Fruit fly (Drosophila melanogaster) whole organism, pupa: Measurements from ENCODE around the gene XNP.

Source experiments
- CG10348 ChIP-seq: fragments of 200-800 bp; sonication (Bioruptor generic); IDR thresholded peaks from 2 replicates; pipeline ENCODE4 v1.3.6; 2022; ENCODE audit warnings: missing biosample characterization, missing genetic modification characterization
- CG12605 ChIP-seq: fragments of 200-800 bp; sonication (Bioruptor generic); IDR thresholded peaks from 2 replicates; pipeline ENCODE4 v1.3.6; 2022; ENCODE audit warnings: missing biosample characterization, missing genetic modification characterization
- CG13204 ChIP-seq: fragments of 200-800 bp; sonication (Bioruptor generic); optimal IDR thresholded peaks from 2 replicates; lab custom pipeline; 2018; ENCODE audit warnings: missing biosample characterization, mild to moderate bottlenecking, missing genetic modification characterization, moderate library complexity
- CG14655 ChIP-seq: fragments of 200-800 bp; sonication (Bioruptor generic); optimal IDR thresholded peaks from 3 replicates; lab custom pipeline; 2017; ENCODE audit warnings: mild to moderate bottlenecking, missing biosample characterization, missing genetic modification reagents, missing genetic modification characterization
- CG15710 ChIP-seq: fragments of 200-800 bp; sonication (Bioruptor generic); optimal IDR thresholded peaks from 2 replicates; lab custom pipeline; 2018; ENCODE audit warnings: missing biosample characterization, mild to moderate bottlenecking, missing genetic modification characterization, moderate library complexity
- CG17806 ChIP-seq: fragments of 200-800 bp; sonication (Bioruptor generic); optimal IDR thresholded peaks from 2 replicates; lab custom pipeline; 2018; ENCODE audit warnings: missing biosample characterization, mild to moderate bottlenecking, missing genetic modification characterization, moderate library complexity
- CG32121 ChIP-seq: fragments of 200-800 bp; sonication (Bioruptor generic); IDR thresholded peaks from 2 replicates; pipeline ENCODE4 v1.3.6; 2022; ENCODE audit warnings: missing biosample characterization, missing genetic modification characterization
- CG34367 ChIP-seq: fragments of 200-800 bp; sonication (Bioruptor generic); optimal IDR thresholded peaks from 2 replicates; lab custom pipeline; 2018; ENCODE audit warnings: missing biosample characterization, mild to moderate bottlenecking, missing genetic modification characterization
- CG4496 ChIP-seq: fragments of 200-800 bp; sonication (Bioruptor generic); IDR thresholded peaks from 3 replicates; pipeline ENCODE4 v1.3.6; 2022; ENCODE audit warnings: missing biosample characterization, missing genetic modification characterization
- CG8159 ChIP-seq: fragments of 200-800 bp; sonication (Bioruptor generic); optimal IDR thresholded peaks from 3 replicates; lab custom pipeline; 2018; ENCODE audit warnings: missing biosample characterization, mild to moderate bottlenecking, missing genetic modification characterization, moderate library complexity
- CG8301 ChIP-seq: fragments of 200-800 bp; sonication (Bioruptor generic); optimal IDR thresholded peaks from 2 replicates; lab custom pipeline; 2018; ENCODE audit warnings: missing biosample characterization, mild to moderate bottlenecking, missing genetic modification characterization
- CG9948 ChIP-seq: fragments of 200-800 bp; sonication (Bioruptor generic); optimal IDR thresholded peaks from 2 replicates; lab custom pipeline; 2018; ENCODE audit warnings: missing biosample characterization, mild to moderate bottlenecking, missing genetic modification characterization, moderate library complexity
- D1 ChIP-seq: fragments of 200-800 bp; sonication (Bioruptor generic); optimal IDR thresholded peaks from 2 replicates; lab custom pipeline; 2018; ENCODE audit warnings: missing biosample characterization, mild to moderate bottlenecking, missing genetic modification characterization, moderate library complexity
- EcR ChIP-seq: fragments of 200-800 bp; sonication (Bioruptor generic); optimal IDR thresholded peaks from 3 replicates; lab custom pipeline; 2019; ENCODE audit warnings: missing biosample characterization, missing genetic modification characterization, mild to moderate bottlenecking, moderate library complexity, missing genetic modification reagents
- Pif1A ChIP-seq: fragments of 200-800 bp; sonication (Bioruptor generic); optimal IDR thresholded peaks from 3 replicates; lab custom pipeline; 2016; ENCODE audit warnings: missing biosample characterization, missing genetic modification characterization
- Pif1B ChIP-seq: fragments of 200-800 bp; sonication (Bioruptor generic); optimal IDR thresholded peaks from 3 replicates; lab custom pipeline; 2016; ENCODE audit warnings: missing biosample characterization, missing genetic modification characterization
- Snoo ChIP-seq: fragments of 200-800 bp; sonication (Bioruptor generic); optimal IDR thresholded peaks from 3 replicates; lab custom pipeline; 2017; ENCODE audit warnings: missing biosample characterization, mild to moderate bottlenecking, missing genetic modification characterization, inconsistent platforms
- fd96Ca ChIP-seq: fragments of 200-800 bp; sonication (Bioruptor generic); IDR thresholded peaks from 3 replicates; pipeline ENCODE4 v1.3.6; 2022; ENCODE audit warnings: missing biosample characterization, missing genetic modification characterization
- gl ChIP-seq: fragments of 200-800 bp; sonication (Bioruptor generic); optimal IDR thresholded peaks from 2 replicates; lab custom pipeline; 2018; ENCODE audit warnings: missing biosample characterization, mild to moderate bottlenecking, missing genetic modification characterization
- rn ChIP-seq: fragments of 200-800 bp; sonication (Bioruptor generic); IDR thresholded peaks from 2 replicates; pipeline ENCODE4 v1.3.6; 2022; ENCODE audit warnings: missing biosample characterization, missing genetic modification characterization

XNP gene

DNA sequence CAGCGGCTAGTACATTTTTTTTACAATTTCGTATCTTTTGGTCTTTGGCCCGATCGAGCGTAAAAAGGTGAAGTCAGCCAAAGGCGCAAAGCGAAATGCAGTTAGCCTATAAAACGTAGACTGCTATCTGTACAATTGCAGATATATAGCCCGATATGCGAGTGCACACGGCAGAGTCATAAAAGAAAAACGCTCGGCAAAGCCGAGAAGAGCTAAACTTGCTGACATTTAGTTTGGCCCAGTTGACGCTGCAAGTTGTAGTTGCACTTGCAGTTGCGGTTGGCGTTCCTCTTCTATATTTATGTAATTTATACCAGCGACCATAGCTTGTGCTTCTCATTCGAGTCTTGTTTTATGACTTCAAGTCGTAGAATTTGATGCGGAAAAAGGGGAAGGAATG lies 22.0 kb downstream of the XNP start:
- TF ChIP-seq CG14655 (GFP tag; lab: Kevin White, UChicago) (no peak), CG8159 (tag; lab: Kevin White, UChicago) (no peak), CG4496 (peak; percentile 67; the same call in 2 of the 3 replicates), CG34367 (no peak), CG12605 (GFP tag; lab: Robert Waterston, UW) (no peak), Pif1A (GFP tag; lab: Kevin White, UChicago) (no peak)

dm6 chr3R:25459200-25459809 lies 23.3 kb downstream of the XNP start:
- TF ChIP-seq CG8301 (tag; lab: Kevin White, UChicago), result peak; percentile 0
- peak; percentile 50 for TF ChIP-seq Snoo (tag; lab: Kevin White, UChicago)
- TF ChIP-seq CG10348 (GFP tag; lab: Robert Waterston, UW), result no peak
- no peak for TF ChIP-seq CG4496
- peak; percentile 4 for TF ChIP-seq Pif1B (GFP tag; lab: Kevin White, UChicago)
- TF ChIP-seq CG13204 (GFP tag; lab: Kevin White, UChicago), result no peak
- no peak for TF ChIP-seq Pif1A (GFP tag; lab: Kevin White, UChicago)
- TF ChIP-seq CG32121 (GFP tag; lab: Robert Waterston, UW), result peak; percentile 52; the same call in 1 of the 2 replicates
- TF ChIP-seq CG12605 (GFP tag; lab: Robert Waterston, UW), result no peak
- peak; percentile 58 for TF ChIP-seq CG14655 (GFP tag; lab: Kevin White, UChicago)
- TF ChIP-seq CG34367, result no peak
- peak; percentile 31 for TF ChIP-seq CG8159 (tag; lab: Kevin White, UChicago)
- TF ChIP-seq fd96Ca (GFP tag; lab: Robert Waterston, UW), result peak; percentile 44; the same call in 1 of the 3 replicates
- TF ChIP-seq CG17806 (tag; lab: Kevin White, UChicago), result peak; percentile 20
- TF ChIP-seq D1 (tag; lab: Kevin White, UChicago), result peak; percentile 61
- peak; percentile 54 for TF ChIP-seq CG9948
- peak; percentile 35 for TF ChIP-seq CG15710 (tag; lab: Kevin White, UChicago)

- no peak for TF ChIP-seq CG17806 (tag; lab: Kevin White, UChicago)
- no peak for TF ChIP-seq CG8159 (tag; lab: Kevin White, UChicago)
- TF ChIP-seq EcR, result no peak
- no peak for TF ChIP-seq CG15710 (tag; lab: Kevin White, UChicago)
- TF ChIP-seq CG8301 (tag; lab: Kevin White, UChicago), result no peak
- TF ChIP-seq CG13204 (GFP tag; lab: Kevin White, UChicago), result no peak
- TF ChIP-seq CG32121 (GFP tag; lab: Robert Waterston, UW), result no peak
- no peak for TF ChIP-seq CG9948
- TF ChIP-seq gl (tag; lab: Kevin White, UChicago), result no peak
- TF ChIP-seq CG14655 (GFP tag; lab: Kevin White, UChicago), result no peak
- no peak for TF ChIP-seq CG4496
- TF ChIP-seq CG34367, result no peak
- no peak for TF ChIP-seq fd96Ca (GFP tag; lab: Robert Waterston, UW)
- no peak for TF ChIP-seq Pif1A (GFP tag; lab: Kevin White, UChicago)
Observed at dm6 chr3R:25457097-25457496, 25.5 kb downstream of the XNP start.

- TF ChIP-seq Snoo (tag; lab: Kevin White, UChicago) (no peak), CG4496 (no peak), Pif1A (GFP tag; lab: Kevin White, UChicago) (no peak), Pif1B (GFP tag; lab: Kevin White, UChicago) (no peak), EcR (no peak), CG34367 (no peak), CG9948 (no peak), CG8301 (tag; lab: Kevin White, UChicago) (no peak), CG14655 (GFP tag; lab: Kevin White, UChicago) (no peak), CG10348 (GFP tag; lab: Robert Waterston, UW) (no peak), CG8159 (tag; lab: Kevin White, UChicago) (no peak), rn (GFP tag; lab: Robert Waterston, UW) (no peak), gl (tag; lab: Kevin White, UChicago) (no peak)
Observed at dm6 chr3R:25453150-25453680, 29.4 kb downstream of the XNP start.

DNA sequence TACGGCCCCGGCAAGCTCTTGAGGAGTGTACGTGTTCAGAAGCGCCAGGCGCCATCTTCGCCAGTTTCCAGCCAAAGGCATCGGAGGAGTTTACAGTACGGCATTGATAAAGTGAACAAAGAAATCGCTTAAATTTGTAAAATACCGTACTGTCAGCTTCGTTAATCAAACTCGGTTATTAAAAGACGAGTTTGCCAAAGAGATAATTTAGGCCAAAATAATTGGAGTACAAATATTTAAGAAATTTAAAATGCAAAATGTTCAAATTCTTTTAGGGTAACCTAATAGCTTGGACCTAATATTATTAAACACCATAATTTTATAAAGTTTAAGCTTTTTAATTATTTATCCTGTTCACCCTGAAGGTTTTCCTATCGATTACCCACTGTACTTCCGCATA lies 30.8 kb downstream of the XNP start:
- no peak for TF ChIP-seq CG32121 (GFP tag; lab: Robert Waterston, UW)
- TF ChIP-seq CG15710 (tag; lab: Kevin White, UChicago), result no peak
- TF ChIP-seq CG10348 (GFP tag; lab: Robert Waterston, UW), result no peak
- peak; percentile 57 for TF ChIP-seq CG8159 (tag; lab: Kevin White, UChicago)
- TF ChIP-seq CG14655 (GFP tag; lab: Kevin White, UChicago), result peak; percentile 75
- TF ChIP-seq Pif1A (GFP tag; lab: Kevin White, UChicago), result peak; percentile 38
- TF ChIP-seq CG8301 (tag; lab: Kevin White, UChicago), result peak; percentile 62
- TF ChIP-seq CG17806 (tag; lab: Kevin White, UChicago), result peak; percentile 24
- no peak for TF ChIP-seq Snoo (tag; lab: Kevin White, UChicago)
- TF ChIP-seq CG34367, result peak; percentile 7
- TF ChIP-seq CG9948, result peak; percentile 45

DNA sequence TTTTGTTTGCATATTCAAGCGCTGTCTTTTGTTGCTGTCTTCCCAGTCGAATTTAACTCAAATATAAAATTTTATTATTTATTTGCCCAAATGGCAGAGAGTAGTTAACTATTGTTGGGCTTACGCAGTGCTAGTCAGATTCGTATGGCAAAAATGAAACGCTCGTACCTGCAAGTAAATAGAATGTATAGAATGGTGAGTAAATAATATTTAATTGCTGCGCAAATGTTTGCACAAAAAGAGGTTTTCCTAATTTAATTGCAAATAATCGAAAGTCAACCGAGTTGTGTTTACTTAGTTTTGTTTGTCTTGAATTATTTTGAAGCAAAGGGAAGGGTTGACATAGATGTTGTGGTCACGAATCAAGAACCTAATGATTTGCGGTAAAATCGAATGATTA lies 33.9 kb downstream of the XNP start:
- TF ChIP-seq CG15710 (tag; lab: Kevin White, UChicago) (no peak), CG34367 (no peak), D1 (tag; lab: Kevin White, UChicago) (no peak), CG32121 (GFP tag; lab: Robert Waterston, UW) (no peak), EcR (no peak)
